Fruit fly (Drosophila melanogaster): ENCODE data around the gene CG15317.

- TF ChIP-seq onecut (GFP tag; IDR thresholded peaks at IDR 0.05) = no peak
- TF ChIP-seq sqz (GFP tag; optimal IDR thresholded peaks at IDR 0.05) = no peak
- no peak for TF ChIP-seq Aef1 (GFP tag; IDR thresholded peaks at IDR 0.05)
- no peak for TF ChIP-seq tup (GFP tag; optimal IDR thresholded peaks at IDR 0.05)
- TF ChIP-seq CG3847 (GFP tag; IDR thresholded peaks at IDR 0.05) = no peak
- no peak for TF ChIP-seq unpg (GFP tag; optimal IDR thresholded peaks at IDR 0.05)
- TF ChIP-seq Atf-2 (GFP tag; optimal IDR thresholded peaks at IDR 0.05) = no peak
- TF ChIP-seq Mad (GFP tag; optimal IDR thresholded peaks at IDR 0.05) = no peak
- no peak for TF ChIP-seq dpn (GFP tag; optimal IDR thresholded peaks at IDR 0.05)
Measured at dm6 chrX:9520175-9520574, 36.2 kb downstream of the CG15317 start.

Measured in whole organism, embryonic.